Fruit fly (Drosophila melanogaster): ENCODE results near the gene CG3817.

CG3817 gene

dm6 chr3R:14879207-14879863, 19.2 kb upstream of the CG3817 start, which contains the start of gene CG3631 (continued):
- TF ChIP-seq bcd (GFP tag; optimal IDR thresholded peaks at IDR 0.05) = no peak
- no peak for TF ChIP-seq Hr51 (GFP tag; optimal IDR thresholded peaks at IDR 0.05)
- TF ChIP-seq CG1603 (tag; optimal IDR thresholded peaks at IDR 0.05) = peak; percentile 50
- TF ChIP-seq Adf1 (GFP tag; IDR thresholded peaks at IDR 0.05) = no peak
- no peak for TF ChIP-seq Oaz (GFP tag; IDR thresholded peaks at IDR 0.05)
- TF ChIP-seq Elba2 (GFP tag; optimal IDR thresholded peaks at IDR 0.05) = peak; percentile 38
- TF ChIP-seq bbx (GFP tag; IDR thresholded peaks at IDR 0.05; ENCODE audit: partially characterized antibody) = 0 out of 2 replicates have a peak, but pooled peaks have one; percentile 17
- TF ChIP-seq HLH3B (GFP tag; IDR thresholded peaks at IDR 0.05) = no peak
- TF ChIP-seq CG11456 (GFP tag; IDR thresholded peaks at IDR 0.05) = no peak
- TF ChIP-seq Ravus (GFP tag; IDR thresholded peaks at IDR 0.05) = no peak
- no peak for TF ChIP-seq pb (GFP tag; optimal IDR thresholded peaks at IDR 0.05)
- TF ChIP-seq sima (GFP tag; optimal IDR thresholded peaks at IDR 0.05) = no peak
- no peak for TF ChIP-seq CG17361 (GFP tag; IDR thresholded peaks at IDR 0.05)
- TF ChIP-seq az2 (GFP tag; optimal IDR thresholded peaks at IDR 0.05) = no peak
- TF ChIP-seq CG18262 (tag; optimal IDR thresholded peaks at IDR 0.05) = no peak
- TF ChIP-seq zen (tag; optimal IDR thresholded peaks at IDR 0.05) = no peak
- TF ChIP-seq caup (GFP tag; optimal IDR thresholded peaks at IDR 0.05; ENCODE audit: severe bottlenecking) = no peak
- no peak for TF ChIP-seq Side (GFP tag; optimal IDR thresholded peaks at IDR 0.05)
- no peak for TF ChIP-seq Xbp1 (GFP tag; optimal IDR thresholded peaks at IDR 0.05)
- no peak for TF ChIP-seq CG11093 (GFP tag; IDR thresholded peaks at IDR 0.05)
- peak; percentile 7 for TF ChIP-seq Sry-δ (GFP tag; optimal IDR thresholded peaks at IDR 0.05)
- peak; percentile 49; the same call in 1 of the 2 replicates for TF ChIP-seq unc-4 (GFP tag; IDR thresholded peaks at IDR 0.05; ENCODE audit: partially characterized antibody)
- peak; percentile 44 for TF ChIP-seq CG14710 (tag; optimal IDR thresholded peaks at IDR 0.05)
- no peak for TF ChIP-seq slou (GFP tag; optimal IDR thresholded peaks at IDR 0.05)
- no peak for TF ChIP-seq sd (tag; optimal IDR thresholded peaks at IDR 0.05)
- no peak for TF ChIP-seq Ssrp (tag; optimal IDR thresholded peaks at IDR 0.05)
- TF ChIP-seq CG10274 (GFP tag; optimal IDR thresholded peaks at IDR 0.05) = no peak
- no peak for TF ChIP-seq jigr1 (GFP tag; IDR thresholded peaks at IDR 0.05)
- TF ChIP-seq NfI (GFP tag; optimal IDR thresholded peaks at IDR 0.05) = no peak
- TF ChIP-seq CG8359 (GFP tag; optimal IDR thresholded peaks at IDR 0.05; ENCODE audit: borderline replicate concordance) = no peak
- TF ChIP-seq Spps (tag; optimal IDR thresholded peaks at IDR 0.05) = no peak
- TF ChIP-seq CG15479 (GFP tag; optimal IDR thresholded peaks at IDR 0.05) = no peak
- TF ChIP-seq HLH54F (GFP tag; optimal IDR thresholded peaks at IDR 0.05) = no peak
- TF ChIP-seq CG2889 (GFP tag; IDR thresholded peaks at IDR 0.05) = no peak
- no peak for TF ChIP-seq wor (GFP tag; IDR thresholded peaks at IDR 0.05)
- no peak for TF ChIP-seq Jarid2 (GFP tag; optimal IDR thresholded peaks at IDR 0.05)
- TF ChIP-seq CG32767 (GFP tag; IDR thresholded peaks at IDR 0.05) = no peak
- TF ChIP-seq CG12104 (GFP tag; optimal IDR thresholded peaks at IDR 0.05) = no peak
- TF ChIP-seq CG15514 (GFP tag; optimal IDR thresholded peaks at IDR 0.05) = peak; percentile 26
- TF ChIP-seq Myb (GFP tag; optimal IDR thresholded peaks at IDR 0.05) = peak; percentile 64
- peak; percentile 53 for TF ChIP-seq Max (GFP tag; optimal IDR thresholded peaks at IDR 0.05)
- TF ChIP-seq CG3838 (GFP tag; optimal IDR thresholded peaks at IDR 0.05) = no peak
- no peak for TF ChIP-seq ac (GFP tag; optimal IDR thresholded peaks at IDR 0.05)
- TF ChIP-seq Med (GFP tag) = peak; percentile 32
- TF ChIP-seq CG17568 (GFP tag; optimal IDR thresholded peaks at IDR 0.05) = no peak
- no peak for TF ChIP-seq pnt (GFP tag; optimal IDR thresholded peaks at IDR 0.05)
- TF ChIP-seq cas (GFP tag; IDR thresholded peaks at IDR 0.05) = no peak
- no peak for TF ChIP-seq pros (GFP tag; optimal IDR thresholded peaks at IDR 0.05)
- TF ChIP-seq pho (GFP tag; optimal IDR thresholded peaks at IDR 0.05) = no peak
- TF ChIP-seq CG2116 (GFP tag; optimal IDR thresholded peaks at IDR 0.05) = peak; percentile 30
